Worm (Caenorhabditis elegans) whole organism, dauer: Measurements from ENCODE around the gene tag-52.

ENCODE experiments used
- unc-62 ChIP-seq: sonication (generic microtip); optimal IDR thresholded peaks from 2 replicates; lab custom pipeline; 2017; ENCODE audit warnings: missing biosample characterization, missing genetic modification reagents, missing genetic modification characterization

The tag-52 gene

ce11 chrX:3678507-3679175, at the start of gene tag-52:
Gene tag-52, minus strand, starts transcription at chrX:3678557.
- no peak for TF ChIP-seq unc-62 (GFP tag; lab: Kevin White, UChicago)

ce11 chrX:3727274-3727673, 48.9 kb upstream of the tag-52 start, which contains the start of gene nlp-1:
Gene nlp-1, plus strand, starts transcription at chrX:3727574.
- no peak for TF ChIP-seq unc-62 (GFP tag; lab: Kevin White, UChicago)

ce11 chrX:3725437-3725836, 47.1 kb upstream of the tag-52 start:
- TF ChIP-seq unc-62 (GFP tag; lab: Kevin White, UChicago) = no peak

- no peak for TF ChIP-seq unc-62 (GFP tag; lab: Kevin White, UChicago)
These were observed 37.5 kb upstream of the tag-52 start for ce11 chrX:3715835-3716234.

ce11 chrX:3714797-3715196, 36.4 kb upstream of the tag-52 start, which contains the start of gene C01C4.2:
Gene C01C4.2, plus strand, starts transcription at chrX:3715097.
- no peak for TF ChIP-seq unc-62 (GFP tag; lab: Kevin White, UChicago)

ce11 chrX:3711581-3712101, 33.3 kb upstream of the tag-52 start:
- TF ChIP-seq unc-62 (GFP tag; lab: Kevin White, UChicago) = no peak

- TF ChIP-seq unc-62 (GFP tag; lab: Kevin White, UChicago) = no peak
These were observed 31.4 kb upstream of the tag-52 start for ce11 chrX:3709747-3710146.

- no peak for TF ChIP-seq unc-62 (GFP tag; lab: Kevin White, UChicago)
These were observed 28.0 kb upstream of the tag-52 start for ce11 chrX:3706319-3706718.

- TF ChIP-seq unc-62 (GFP tag; lab: Kevin White, UChicago) = no peak
These were observed 27.0 kb upstream of the tag-52 start for ce11 chrX:3705319-3705718.

- no peak for TF ChIP-seq unc-62 (GFP tag; lab: Kevin White, UChicago)
These were observed 23.5 kb upstream of the tag-52 start for ce11 chrX:3701861-3702260.

- TF ChIP-seq unc-62 (GFP tag; lab: Kevin White, UChicago) = no peak
These were observed 19.3 kb upstream of the tag-52 start for ce11 chrX:3697623-3698022.

ce11 chrX:3696603-3697002, 18.2 kb upstream of the tag-52 start, which contains the start of gene C01C4.3:
Gene C01C4.3, plus strand, starts transcription at chrX:3696903.
- TF ChIP-seq unc-62 (GFP tag; lab: Kevin White, UChicago) = no peak

ce11 chrX:3695826-3696225, 17.5 kb upstream of the tag-52 start:
- TF ChIP-seq unc-62 (GFP tag; lab: Kevin White, UChicago) = no peak

ce11 chrX:3694172-3694571, 15.8 kb upstream of the tag-52 start:
- TF ChIP-seq unc-62 (GFP tag; lab: Kevin White, UChicago) = no peak

ce11 chrX:3693138-3693537, 14.8 kb upstream of the tag-52 start, which contains the start of gene C02F12.8:
Gene C02F12.8, minus strand, starts transcription at chrX:3693238.
- no peak for TF ChIP-seq unc-62 (GFP tag; lab: Kevin White, UChicago)

ce11 chrX:3689802-3690201, 11.4 kb upstream of the tag-52 start:
- TF ChIP-seq unc-62 (GFP tag; lab: Kevin White, UChicago) = no peak

ce11 chrX:3689155-3689719, 10.9 kb upstream of the tag-52 start, which contains the start of gene tag-278:
Gene tag-278, minus strand, starts transcription at chrX:3689205.
- no peak for TF ChIP-seq unc-62 (GFP tag; lab: Kevin White, UChicago)
